Worm (Caenorhabditis elegans) whole organism, L4/young adult: Measurements from ENCODE around the gene pepm-1.

Experiments used
- W03F9.2 ChIP-seq: fragments of 150-350 bp; optimal IDR thresholded peaks from 2 replicates; lab custom pipeline; 2014; ENCODE audit warnings: missing biosample characterization, missing genetic modification characterization
- dao-5 ChIP-seq: sonication (generic microtip); optimal IDR thresholded peaks from 2 replicates; lab custom pipeline; 2016; ENCODE audit warnings: missing genotype, missing genetic modification characterization, moderate library complexity, missing compliant biosample characterization
- him-1 ChIP-seq: sonication (generic microtip); optimal IDR thresholded peaks from 2 replicates; lab custom pipeline; 2016; ENCODE audit warnings: missing genotype, missing genetic modification reagents, missing genetic modification characterization, missing compliant biosample characterization

ce11 chrV:14312695-14313094 is 16.2 kb upstream of the pepm-1 start, which contains the start of gene F14D7.8:
- no peak for TF ChIP-seq W03F9.2 (tag; lab: Kevin White, UChicago)
- TF ChIP-seq dao-5 (tag; lab: Kevin White, UChicago), result no peak
- no peak for TF ChIP-seq him-1 (tag; lab: Kevin White, UChicago)
